Fruit fly (Drosophila melanogaster) whole organism, embryonic: Measurements from ENCODE around the gene Vps26.

Experiments
- CG10147 ChIP-seq: fragments of 200-800 bp; sonication (Bioruptor generic); optimal IDR thresholded peaks from 2 replicates; lab custom pipeline; 2019; ENCODE audit warnings: missing biosample characterization, mild to moderate bottlenecking, missing genetic modification characterization, moderate library complexity
- CG10274 ChIP-seq: fragments of 200-800 bp; sonication (Bioruptor generic); optimal IDR thresholded peaks from 3 replicates; lab custom pipeline; 2017; ENCODE audit warnings: missing biosample characterization, mild to moderate bottlenecking, missing genetic modification characterization
- CG11247 ChIP-seq: fragments of 200-800 bp; sonication (Bioruptor generic); IDR thresholded peaks from 2 replicates; pipeline ENCODE4 v1.3.6; 2022; ENCODE audit warnings: missing biosample characterization, missing genetic modification characterization
- CG12391 ChIP-seq: fragments of 200-800 bp; sonication (Bioruptor generic); optimal IDR thresholded peaks from 3 replicates; lab custom pipeline; 2018; ENCODE audit warnings: missing biosample characterization, mild to moderate bottlenecking, missing genetic modification characterization, moderate library complexity
- CG13624 ChIP-seq: fragments of 200-800 bp; sonication (Bioruptor generic); optimal IDR thresholded peaks from 2 replicates; lab custom pipeline; 2016; ENCODE audit warnings: missing biosample characterization, missing genetic modification characterization
- CG15696 ChIP-seq: fragments of 200-800 bp; sonication (Bioruptor generic); optimal IDR thresholded peaks from 2 replicates; lab custom pipeline; 2019; ENCODE audit warnings: missing biosample characterization, mild to moderate bottlenecking, missing genetic modification characterization, moderate library complexity
- CG1603 ChIP-seq: fragments of 200-800 bp; sonication (Bioruptor generic); optimal IDR thresholded peaks from 2 replicates; lab custom pipeline; 2019; ENCODE audit warnings: missing biosample characterization, mild to moderate bottlenecking, missing genetic modification characterization, moderate library complexity
- CG17568 ChIP-seq: fragments of 200-800 bp; sonication (Bioruptor generic); optimal IDR thresholded peaks from 2 replicates; lab custom pipeline; 2018; ENCODE audit warnings: missing biosample characterization, mild to moderate bottlenecking, missing genetic modification characterization, moderate library complexity
- CG17802 ChIP-seq: fragments of 200-800 bp; sonication (Bioruptor generic); optimal IDR thresholded peaks from 2 replicates; lab custom pipeline; 2018; ENCODE audit warnings: missing biosample characterization, mild to moderate bottlenecking, missing genetic modification characterization, moderate library complexity
- CG18476 ChIP-seq: fragments of 200-800 bp; sonication (Bioruptor generic); optimal IDR thresholded peaks from 2 replicates; lab custom pipeline; 2016; ENCODE audit warnings: missing biosample characterization, mild to moderate bottlenecking, missing genetic modification characterization
- CG2129 ChIP-seq: fragments of 200-800 bp; sonication (Bioruptor generic); IDR thresholded peaks from 2 replicates; pipeline ENCODE4 v1.3.6; 2022; ENCODE audit warnings: missing biosample characterization, missing genetic modification characterization; ENCODE audit not compliant: partially characterized antibody
- CG3407 ChIP-seq: fragments of 200-800 bp; sonication (Bioruptor generic); optimal IDR thresholded peaks from 2 replicates; lab custom pipeline; 2018; ENCODE audit warnings: missing biosample characterization, mild to moderate bottlenecking, missing genetic modification characterization
- CG34376 ChIP-seq: fragments of 200-800 bp; sonication (Bioruptor generic); optimal IDR thresholded peaks from 2 replicates; lab custom pipeline; 2018; ENCODE audit warnings: missing biosample characterization, mild to moderate bottlenecking, missing genetic modification characterization
- CG4820 ChIP-seq: fragments of 200-800 bp; sonication (Bioruptor generic); optimal IDR thresholded peaks from 3 replicates; lab custom pipeline; 2016; ENCODE audit warnings: missing biosample characterization, missing genetic modification characterization
- CG4854 ChIP-seq: fragments of 200-800 bp; sonication (Bioruptor generic); optimal IDR thresholded peaks from 2 replicates; lab custom pipeline; 2016; ENCODE audit warnings: missing biosample characterization, missing genetic modification characterization, inconsistent platforms
- CG6175 ChIP-seq: fragments of 200-800 bp; sonication (Bioruptor generic); IDR thresholded peaks from 3 replicates; pipeline ENCODE4 v1.3.6; 2022; ENCODE audit warnings: missing biosample characterization, missing genetic modification characterization
- CHES-1-like ChIP-seq: fragments of 200-800 bp; sonication (Bioruptor generic); optimal IDR thresholded peaks from 2 replicates; lab custom pipeline; 2016; ENCODE audit warnings: missing biosample characterization, missing genetic modification characterization
- CoRest ChIP-seq: fragments of 200-800 bp; sonication (Bioruptor generic); optimal IDR thresholded peaks from 3 replicates; lab custom pipeline; 2018; ENCODE audit warnings: missing biosample characterization, mild to moderate bottlenecking, missing genetic modification characterization, moderate library complexity
- Dp ChIP-seq: fragments of 200-800 bp; sonication (Bioruptor generic); optimal IDR thresholded peaks from 2 replicates; lab custom pipeline; 2018; ENCODE audit warnings: missing biosample characterization, mild to moderate bottlenecking, missing genetic modification characterization, moderate library complexity
- Gug ChIP-seq: fragments of 200-800 bp; sonication (Bioruptor generic); IDR thresholded peaks from 4 replicates; pipeline ENCODE4 v1.3.6; 2022; ENCODE audit warnings: missing biosample characterization, missing genetic modification characterization
- HLH3B ChIP-seq: fragments of 200-800 bp; sonication (Bioruptor generic); IDR thresholded peaks from 2 replicates; pipeline ENCODE4 v1.3.6; 2022; ENCODE audit warnings: missing biosample characterization, missing genetic modification characterization
- HLH54F ChIP-seq: fragments of 200-800 bp; sonication (Bioruptor generic); optimal IDR thresholded peaks from 3 replicates; lab custom pipeline; 2016; ENCODE audit warnings: missing biosample characterization, missing genetic modification characterization
- Jarid2 ChIP-seq: fragments of 200-800 bp; sonication (Bioruptor generic); optimal IDR thresholded peaks from 3 replicates; lab custom pipeline; 2017; ENCODE audit warnings: mild to moderate bottlenecking, missing biosample characterization, missing genetic modification reagents, missing genetic modification characterization
- Neu2 ChIP-seq: fragments of 200-800 bp; sonication (Bioruptor generic); optimal IDR thresholded peaks from 3 replicates; lab custom pipeline; 2016; ENCODE audit warnings: missing biosample characterization, missing genetic modification characterization, borderline replicate concordance
- Nf-YA ChIP-seq: fragments of 200-800 bp; sonication (Bioruptor generic); IDR thresholded peaks from 2 replicates; pipeline ENCODE4 v1.3.6; 2022; ENCODE audit warnings: missing biosample characterization, missing genetic modification characterization
- NfI ChIP-seq: fragments of 200-800 bp; sonication (Bioruptor generic); optimal IDR thresholded peaks from 3 replicates; lab custom pipeline; 2018; ENCODE audit warnings: missing biosample characterization, mild to moderate bottlenecking, missing genetic modification characterization, moderate library complexity
- Sox100B ChIP-seq: fragments of 200-800 bp; sonication (Bioruptor generic); optimal IDR thresholded peaks from 3 replicates; lab custom pipeline; 2018; ENCODE audit warnings: missing biosample characterization, mild to moderate bottlenecking, missing genetic modification characterization
- Stat92E ChIP-seq, 3 experiments: fragments of >200 bp in 2 of 3; fragments of 200-800 bp in 1 of 3; sonication (Bioruptor generic) in 1 of 3; optimal IDR thresholded peaks; 2 replicates each; lab custom pipeline; 2017 to 2019; ENCODE audit warnings: missing biosample characterization in 3 of 3, missing genetic modification characterization in 3 of 3, mild to moderate bottlenecking in 1 of 3, moderate library complexity in 1 of 3
- btn ChIP-seq: fragments of 200-800 bp; sonication (Bioruptor generic); optimal IDR thresholded peaks from 2 replicates; lab custom pipeline; 2016; ENCODE audit warnings: missing biosample characterization, missing genetic modification characterization
- cas ChIP-seq: fragments of 200-800 bp; sonication (Bioruptor generic); IDR thresholded peaks from 2 replicates; pipeline ENCODE4 v1.3.6; 2022; ENCODE audit warnings: missing biosample characterization, missing genetic modification characterization
- cg ChIP-seq: fragments of 200-800 bp; sonication (Bioruptor generic); optimal IDR thresholded peaks from 3 replicates; lab custom pipeline; 2019; ENCODE audit warnings: missing biosample characterization, mild to moderate bottlenecking, missing genetic modification characterization, moderate library complexity
- chif ChIP-seq, 2 experiments: fragments of 200-800 bp; sonication (Bioruptor generic); optimal IDR thresholded peaks; 3 replicates each; lab custom pipeline; 2016; ENCODE audit warnings: missing biosample characterization in 2 of 2, missing genetic modification characterization in 2 of 2
- crc ChIP-seq: fragments of 200-800 bp; sonication (Bioruptor generic); optimal IDR thresholded peaks from 2 replicates; lab custom pipeline; 2016; ENCODE audit warnings: missing biosample characterization, missing genetic modification characterization
- dati ChIP-seq: fragments of 200-800 bp; sonication (Bioruptor generic); IDR thresholded peaks from 2 replicates; pipeline ENCODE4 v1.3.6; 2022; ENCODE audit warnings: missing biosample characterization, missing genetic modification characterization
- dimm ChIP-seq: fragments of 200-800 bp; sonication (Bioruptor generic); IDR thresholded peaks from 2 replicates; pipeline ENCODE4 v1.3.6; 2022; ENCODE audit warnings: missing biosample characterization, missing genetic modification characterization
- dpn ChIP-seq, 2 experiments: fragments of 200-800 bp; sonication (Bioruptor generic); optimal IDR thresholded peaks; 3 replicates each; lab custom pipeline; 2016; ENCODE audit warnings: missing biosample characterization in 2 of 2, missing genetic modification characterization in 2 of 2
- fru ChIP-seq: fragments of >200 bp; optimal IDR thresholded peaks from 2 replicates; lab custom pipeline; 2017
- lab ChIP-seq: fragments of 200-800 bp; sonication (Bioruptor generic); optimal IDR thresholded peaks from 3 replicates; lab custom pipeline; 2017; ENCODE audit warnings: missing biosample characterization, missing genetic modification characterization, mild to moderate bottlenecking, moderate library complexity, missing genetic modification reagents
- maf-S ChIP-seq: fragments of 200-800 bp; sonication (Bioruptor generic); optimal IDR thresholded peaks from 2 replicates; lab custom pipeline; 2016; ENCODE audit warnings: missing biosample characterization, missing genetic modification characterization
- ranshi ChIP-seq: fragments of 200-800 bp; sonication (Bioruptor generic); IDR thresholded peaks from 2 replicates; pipeline ENCODE4 v1.3.6; 2022; ENCODE audit warnings: missing biosample characterization, missing genetic modification characterization
- row ChIP-seq: fragments of 200-800 bp; sonication (Bioruptor generic); IDR thresholded peaks from 3 replicates; pipeline ENCODE4 v1.3.6; 2022; ENCODE audit warnings: missing biosample characterization, missing genetic modification characterization
- run ChIP-seq: fragments of 200-800 bp; sonication (Bioruptor generic); optimal IDR thresholded peaks from 3 replicates; lab custom pipeline; 2018; ENCODE audit warnings: missing biosample characterization, mild to moderate bottlenecking, missing genetic modification characterization
- sens ChIP-seq: fragments of 200-800 bp; sonication (Bioruptor generic); peaks from one replicate; lab custom pipeline; 2016; ENCODE audit warnings: missing biosample characterization, missing genetic modification characterization
- slbo ChIP-seq: fragments of 200-800 bp; sonication (Bioruptor generic); IDR thresholded peaks from 2 replicates; pipeline ENCODE4 v1.3.6; 2022; ENCODE audit warnings: missing biosample characterization, missing genetic modification characterization
- slou ChIP-seq: fragments of 200-800 bp; sonication (Bioruptor generic); optimal IDR thresholded peaks from 3 replicates; lab custom pipeline; 2016; ENCODE audit warnings: missing biosample characterization, missing genetic modification characterization
- tgo ChIP-seq: fragments of 200-800 bp; sonication (Bioruptor generic); IDR thresholded peaks from 3 replicates; pipeline ENCODE4 v1.3.6; 2022; ENCODE audit warnings: missing biosample characterization, missing genetic modification characterization
- tio ChIP-seq: fragments of 200-800 bp; sonication (Bioruptor generic); optimal IDR thresholded peaks from 2 replicates; lab custom pipeline; 2017; ENCODE audit warnings: missing biosample characterization, missing genetic modification characterization, inconsistent platforms
- tna ChIP-seq: fragments of 200-800 bp; sonication (Bioruptor generic); IDR thresholded peaks from 2 replicates; pipeline ENCODE4 v1.3.6; 2022; ENCODE audit warnings: missing biosample characterization, missing genetic modification characterization; ENCODE audit not compliant: partially characterized antibody
- ttk ChIP-seq: fragments of 200-800 bp; sonication (Bioruptor generic); IDR thresholded peaks from 2 replicates; pipeline ENCODE4 v2.1.2; 2022; ENCODE audit warnings: missing biosample characterization, missing genetic modification characterization
- twi ChIP-seq: fragments of 200-800 bp; optimal IDR thresholded peaks from 2 replicates; lab custom pipeline; 2019; ENCODE audit warnings: missing biosample characterization, mild to moderate bottlenecking, missing genetic modification characterization, moderate library complexity
- zen ChIP-seq: fragments of 200-800 bp; sonication (Bioruptor generic); optimal IDR thresholded peaks from 3 replicates; lab custom pipeline; 2018; ENCODE audit warnings: missing biosample characterization, mild to moderate bottlenecking, missing genetic modification characterization, moderate library complexity

Vps26 gene

dm6 chrX:1889926-1890325 is 16.3 kb downstream of the Vps26 start, which contains the start of the genes trr and mRpL16 (continued):
- TF ChIP-seq HLH54F (GFP tag; lab: Kevin White, UChicago) (peak; percentile 49), tgo (0 out of 3 replicates have a peak, but pooled peaks have one; percentile 17), crc (no peak), cg (GFP tag; lab: Kevin White, UChicago) (peak; percentile 7), sens (GFP tag; lab: Kevin White, UChicago) (peak; percentile 86), slbo (peak; percentile 64), Nf-YA (GFP tag; lab: Robert Waterston, UW) (no peak), CG4854 (no peak), twi (peak; percentile 39), ranshi (GFP tag; lab: Robert Waterston, UW) (0 out of 2 replicates have a peak, but pooled peaks have one; percentile 11), CoRest (tag; lab: Kevin White, UChicago) (peak; percentile 42), CG15696 (peak; percentile 44), CG18476 (GFP tag; lab: Kevin White, UChicago) (no peak), zen (tag; lab: Kevin White, UChicago) (peak; percentile 13), CG6175 (GFP tag; lab: Robert Waterston, UW) (peak; percentile 92), run (tag; lab: Kevin White, UChicago) (no peak), CG12391 (tag; lab: Kevin White, UChicago) (peak; percentile 72), HLH3B (GFP tag; lab: Robert Waterston, UW) (no peak), chif (GFP tag; optimal IDR thresholded peaks at IDR 0.05; lab: Kevin White, UChicago) (peak in 1 of 2 experiments; percentile 28), fru (no peak), maf-S (GFP tag; lab: Kevin White, UChicago) (no peak), Stat92E (GFP tag; optimal IDR thresholded peaks at IDR 0.05; lab: Kevin White, UChicago) (no peak), NfI (GFP tag; lab: Kevin White, UChicago) (peak; percentile 59), dimm (GFP tag; lab: Robert Waterston, UW) (no peak), Jarid2 (GFP tag; lab: Kevin White, UChicago) (no peak), slou (no peak), dati (GFP tag; lab: Robert Waterston, UW) (no peak), row (GFP tag; lab: Robert Waterston, UW) (peak; percentile 74), CG2129 (GFP tag; lab: Robert Waterston, UW) (peak; percentile 44; the same call in 1 of the 2 replicates), CG11247 (GFP tag; lab: Robert Waterston, UW) (peak; percentile 35; the same call in 1 of the 2 replicates), CG17568 (GFP tag; lab: Kevin White, UChicago) (no peak), CG13624 (peak; percentile 39), CG3407 (GFP tag; lab: Kevin White, UChicago) (no peak), CG10274 (GFP tag; lab: Kevin White, UChicago) (no peak), btn (GFP tag; lab: Kevin White, UChicago) (no peak), CHES-1-like (peak; percentile 44), CG34376 (GFP tag; lab: Kevin White, UChicago) (no peak), Neu2 (GFP tag; lab: Kevin White, UChicago) (no peak), tio (GFP tag; lab: Kevin White, UChicago) (no peak), CG10147 (no peak), CG17802 (tag; lab: Kevin White, UChicago) (peak; percentile 100), ttk (GFP tag; lab: Robert Waterston, UW) (no peak), Dp (peak; percentile 40), CG4820 (GFP tag; lab: Kevin White, UChicago) (no peak), dpn (GFP tag; optimal IDR thresholded peaks at IDR 0.05; lab: Kevin White, UChicago) (peak; percentile 33 to 39), lab (GFP tag; lab: Kevin White, UChicago) (no peak), cas (GFP tag; lab: Robert Waterston, UW) (no peak), tna (no peak), Sox100B (no peak), CG1603 (tag; lab: Kevin White, UChicago) (peak; percentile 85), Gug (GFP tag; lab: Robert Waterston, UW) (peak; percentile 30; the same call in 1 of the 4 replicates)
